Worm (Caenorhabditis elegans): Measurements from ENCODE around the gene chil-9.
A peak's percentile ranks its signal among the peaks of the same experiment; 100 is the strongest.

The chil-9 gene

DNA sequence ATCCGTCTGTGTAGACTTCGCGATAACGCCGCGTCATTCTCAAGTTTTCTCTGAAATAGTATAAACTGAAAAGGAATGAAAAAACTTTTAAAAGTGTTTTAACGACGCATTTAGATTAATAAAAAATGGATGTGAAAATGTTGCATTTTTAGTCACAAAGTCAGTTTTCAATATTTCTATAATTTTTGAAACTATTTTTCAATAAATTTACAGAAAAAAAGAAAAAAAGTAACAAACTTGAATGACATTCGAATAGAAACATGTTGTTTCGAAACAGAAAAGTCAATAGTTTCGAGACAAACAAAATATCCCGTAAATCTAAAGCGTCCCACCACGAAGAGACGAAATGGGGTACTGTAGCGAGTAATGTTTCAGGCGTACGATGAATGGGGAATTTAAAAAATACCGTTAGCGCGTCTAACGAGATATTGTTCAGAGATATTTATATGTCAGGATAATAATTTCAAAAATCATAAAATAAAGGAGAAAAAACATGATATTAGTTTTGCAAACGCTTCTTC, 3.1 kb downstream of the chil-9 start, which contains the start of gene rnh-1.2:
TSS of gene rnh-1.2 (minus strand) at position 51 of the 521 bp plus-strand sequence.
- TF ChIP-seq R02D3.7 (tag; optimal IDR thresholded peaks at IDR 0.05): peak; percentile 56
- TF ChIP-seq spr-3 (GFP tag; optimal IDR thresholded peaks at IDR 0.05): no peak

DNA sequence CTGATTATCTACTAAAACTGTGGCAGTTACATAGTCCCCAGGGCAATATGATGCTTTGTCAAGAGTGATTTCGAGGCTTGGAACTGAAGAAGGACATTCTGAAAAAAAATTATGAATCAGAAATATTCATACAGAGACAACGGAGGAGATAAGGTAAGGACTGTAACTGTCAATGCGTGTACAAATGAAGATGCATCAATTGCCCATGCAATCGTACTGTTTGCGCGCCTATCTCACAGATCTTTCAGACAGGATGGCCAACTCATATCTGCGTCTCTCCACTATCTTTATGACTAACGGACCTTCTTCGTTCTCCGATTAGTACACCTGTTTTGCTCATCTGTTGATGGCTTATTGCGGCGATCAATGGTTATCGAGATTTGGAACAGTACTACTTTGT, 4.8 kb downstream of the chil-9 start, which contains the start of gene ZK938.11:
TSS of gene ZK938.11 (minus strand) at position 101 of the 400 bp plus-strand sequence.
- no peak for TF ChIP-seq daf-8 (GFP tag; IDR thresholded peaks at IDR 0.05)
- no peak for TF ChIP-seq nhr-237 (tag; optimal IDR thresholded peaks at IDR 0.05)
- TF ChIP-seq T20F7.1 (GFP tag; optimal IDR thresholded peaks at IDR 0.05): no peak
- no peak for TF ChIP-seq saeg-2 (GFP tag; IDR thresholded peaks at IDR 0.05)
- no peak for TF ChIP-seq hif-1 (tag; optimal IDR thresholded peaks at IDR 0.05)
- TF ChIP-seq ZK546.5 (tag; optimal IDR thresholded peaks at IDR 0.05): no peak
- no peak for TF ChIP-seq ztf-11 (tag; optimal IDR thresholded peaks at IDR 0.05)
- no peak for TF ChIP-seq ama-1 (optimal IDR thresholded peaks at IDR 0.05)
- no peak for TF ChIP-seq daf-12 (tag; optimal IDR thresholded peaks at IDR 0.05)
- no peak for TF ChIP-seq zfp-3 (GFP tag; conservative IDR thresholded peaks at IDR 0.05)
- TF ChIP-seq ceh-44 (GFP tag; IDR thresholded peaks at IDR 0.05): no peak
- TF ChIP-seq duxl-1 (tag; optimal IDR thresholded peaks at IDR 0.05; ENCODE audit: poor library complexity): no peak
- no peak for TF ChIP-seq zag-1 (tag; optimal IDR thresholded peaks at IDR 0.05)
- TF ChIP-seq ctbp-1 (GFP tag; IDR thresholded peaks at IDR 0.05): no peak
- no peak for TF ChIP-seq egl-27 (tag; optimal IDR thresholded peaks at IDR 0.05)
- no peak for TF ChIP-seq Y5F2A.4 (GFP tag; optimal IDR thresholded peaks at IDR 0.05)

DNA sequence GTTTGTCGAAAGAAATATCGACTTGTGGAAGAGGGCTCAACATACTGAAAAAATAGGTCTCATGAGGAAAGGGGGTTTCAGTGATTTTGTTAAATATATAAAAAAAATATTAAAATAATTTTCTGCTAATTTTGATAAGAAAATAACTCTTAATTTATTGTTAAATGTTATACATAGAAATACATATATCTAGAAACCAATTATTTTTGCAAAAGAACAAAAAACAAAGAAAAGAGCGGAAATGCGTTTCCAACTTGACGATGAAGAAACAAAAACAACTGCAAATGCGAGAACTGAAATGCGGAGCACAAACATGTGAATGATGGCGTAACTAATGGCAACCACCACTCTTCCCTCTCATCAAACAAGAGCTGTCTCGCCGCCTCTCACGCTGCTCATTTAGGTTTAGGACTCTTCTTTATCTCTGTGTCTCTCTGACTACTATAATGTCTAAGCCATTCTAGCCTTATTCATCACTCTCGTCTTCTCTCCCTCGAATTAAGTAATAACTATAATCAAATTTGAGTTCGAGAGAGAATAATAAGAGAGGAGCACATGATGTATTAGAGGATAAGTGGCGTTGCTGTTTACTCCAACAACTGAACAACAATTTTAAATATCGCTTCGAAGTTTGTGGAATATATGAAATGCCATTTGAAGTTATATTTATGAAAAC, 6.7 kb downstream of the chil-9 start, which contains the start of gene arrd-4:
TSS of gene arrd-4 (minus strand) at position 51 of the 676 bp plus-strand sequence.
- TF ChIP-seq lin-15B (tag; optimal IDR thresholded peaks at IDR 0.05) (no peak), nhr-11 (tag; optimal IDR thresholded peaks at IDR 0.05) (peak; percentile 66)

DNA sequence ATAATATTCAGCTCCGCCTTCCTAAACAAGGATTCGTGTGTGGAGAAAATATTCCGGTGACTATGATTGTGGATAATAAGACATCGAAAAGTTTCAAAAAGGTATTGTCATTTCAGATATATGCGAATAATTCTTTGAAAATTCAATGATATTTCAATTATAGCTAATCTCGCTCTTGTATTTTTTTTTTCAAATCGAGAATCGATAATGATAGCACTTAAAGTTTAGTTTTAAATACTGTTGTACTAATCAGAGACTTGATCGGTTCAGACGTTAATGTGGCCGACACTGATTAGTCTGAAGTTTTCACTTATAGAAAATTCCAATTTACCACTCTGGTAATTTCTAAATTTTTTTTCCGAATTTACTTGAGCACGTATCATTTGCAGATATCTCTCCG, 9.2 kb downstream of the chil-9 start:
- no peak for TF ChIP-seq mep-1 (tag; optimal IDR thresholded peaks at IDR 0.05)
- peak in 1 of 2 experiments; percentile 93 for TF ChIP-seq unc-62 (GFP tag; optimal IDR thresholded peaks at IDR 0.05 in 1 of 2)
- no peak for TF ChIP-seq unc-62 (tag; optimal IDR thresholded peaks at IDR 0.05)
- TF ChIP-seq R02D3.7 (tag; optimal IDR thresholded peaks at IDR 0.05): no peak

DNA sequence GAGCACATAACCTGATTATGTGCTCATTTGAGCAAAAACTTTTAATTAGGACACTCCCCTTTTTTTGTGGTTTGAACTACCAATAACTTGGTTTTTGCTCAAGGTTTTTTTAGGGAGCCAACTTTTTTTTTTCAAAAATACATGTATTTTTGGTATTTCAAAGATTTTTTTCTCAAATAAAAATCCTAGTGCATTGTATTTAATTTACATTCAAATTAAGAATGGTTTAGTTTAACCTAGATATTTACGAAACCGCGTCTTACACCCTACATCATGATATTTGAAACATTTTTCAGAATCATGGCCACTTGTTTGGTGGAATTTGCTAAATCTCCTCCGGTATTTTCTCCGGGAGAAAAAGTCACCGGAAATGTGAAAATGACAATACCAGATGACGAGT, 10.2 kb downstream of the chil-9 start, which contains the start of gene arrd-5:
TSS of gene arrd-5 (plus strand) at position 301 of the 400 bp plus-strand sequence.
- TF ChIP-seq lin-13 (GFP tag; optimal IDR thresholded peaks at IDR 0.05) (no peak), unc-62 (GFP tag; optimal IDR thresholded peaks at IDR 0.05 in 1 of 2) (peak in 1 of 2 experiments; percentile 18), unc-62 (tag; optimal IDR thresholded peaks at IDR 0.05) (no peak)

DNA sequence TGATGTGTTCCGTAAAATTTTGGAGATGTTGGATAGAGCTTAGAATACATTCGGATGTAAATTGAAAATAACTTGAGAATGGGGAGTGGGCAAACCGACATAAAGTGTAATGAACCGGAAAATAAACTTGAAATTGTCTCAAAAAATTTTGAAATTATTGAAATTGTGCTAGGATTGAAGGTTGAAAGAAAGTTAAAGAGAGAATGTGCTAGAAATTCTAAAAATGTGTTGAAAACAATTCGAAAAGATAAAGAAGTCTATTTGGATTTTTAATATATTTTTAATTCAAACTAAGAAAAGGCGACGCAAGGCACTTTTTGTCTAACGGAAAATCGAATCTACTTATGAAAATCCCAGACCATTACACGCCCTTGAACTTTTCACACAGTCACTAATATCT, 11.3 kb downstream of the chil-9 start, which contains the start of gene ZK938.3:
TSS of gene ZK938.3 (minus strand) at position 101 of the 400 bp plus-strand sequence.
- TF ChIP-seq unc-62 (GFP tag; optimal IDR thresholded peaks at IDR 0.05 in 1 of 2): peak in 1 of 2 experiments; percentile 26
- TF ChIP-seq unc-62 (tag; optimal IDR thresholded peaks at IDR 0.05): no peak
- TF ChIP-seq lin-15B (tag; optimal IDR thresholded peaks at IDR 0.05): no peak
- no peak for TF ChIP-seq ztf-11 (tag; optimal IDR thresholded peaks at IDR 0.05)

DNA sequence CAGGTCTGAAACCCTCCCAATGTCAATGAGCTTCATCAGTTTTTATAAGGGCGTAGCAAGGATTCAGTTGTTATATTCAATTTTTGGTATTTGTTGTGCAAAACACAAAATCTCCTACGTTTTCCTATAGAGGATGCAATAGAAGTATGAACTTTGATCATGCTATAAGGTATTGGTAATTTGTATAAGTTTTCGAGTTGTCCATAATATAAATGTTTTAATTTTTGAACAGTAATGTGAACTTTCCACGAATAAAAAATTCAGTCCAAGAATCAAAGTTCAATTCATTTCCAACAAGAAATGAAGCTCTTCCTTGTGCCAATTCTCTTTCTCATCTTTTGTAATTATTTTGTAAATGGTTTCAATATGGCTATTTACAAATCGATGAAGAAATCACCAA, 14.1 kb downstream of the chil-9 start, which contains the start of gene ZK938.12:
TSS of gene ZK938.12 (plus strand) at position 301 of the 400 bp plus-strand sequence.
- no peak for TF ChIP-seq daf-12 (tag; optimal IDR thresholded peaks at IDR 0.05)
- no peak for TF ChIP-seq hif-1 (tag; optimal IDR thresholded peaks at IDR 0.05)
- TF ChIP-seq ZK546.5 (tag; optimal IDR thresholded peaks at IDR 0.05): no peak
- TF ChIP-seq nhr-76 (tag; optimal IDR thresholded peaks at IDR 0.05): no peak
- no peak for TF ChIP-seq ceh-32 (tag; optimal IDR thresholded peaks at IDR 0.05; ENCODE audit: poor library complexity)
- no peak for TF ChIP-seq T20F7.1 (GFP tag; optimal IDR thresholded peaks at IDR 0.05)
- no peak for TF ChIP-seq ztf-11 (tag; optimal IDR thresholded peaks at IDR 0.05)
- TF ChIP-seq pqm-1 (tag; optimal IDR thresholded peaks at IDR 0.05): no peak
- no peak for TF ChIP-seq set-16 (GFP tag; IDR thresholded peaks at IDR 0.05)
- no peak for TF ChIP-seq zfp-2 (tag; optimal IDR thresholded peaks at IDR 0.05)
- TF ChIP-seq vab-7 (GFP tag; IDR thresholded peaks at IDR 0.05): no peak
- TF ChIP-seq lir-3 (tag; optimal IDR thresholded peaks at IDR 0.05): no peak
- no peak for TF ChIP-seq aly-2 (tag; optimal IDR thresholded peaks at IDR 0.05)
- no peak for TF ChIP-seq cey-2 (tag; optimal IDR thresholded peaks at IDR 0.05; ENCODE audit: borderline replicate concordance, insufficient read depth)
- no peak for TF ChIP-seq mep-1 (tag; optimal IDR thresholded peaks at IDR 0.05)
- TF ChIP-seq F49E8.2 (tag; optimal IDR thresholded peaks at IDR 0.05; ENCODE audit: borderline replicate concordance): no peak
- TF ChIP-seq mxl-2 (GFP tag; conservative IDR thresholded peaks at IDR 0.05): no peak
- no peak for TF ChIP-seq skn-1 (tag; optimal IDR thresholded peaks at IDR 0.05)
- no peak for TF ChIP-seq lim-7 (GFP tag; IDR thresholded peaks at IDR 0.05)

Measured in whole organism, L4 larva.